Worm (Caenorhabditis elegans): ENCODE measurements around the gene pqn-91.

The pqn-91 gene

ce11 chrIV:15291607-15292006, at the start of gene pqn-91:
Gene pqn-91, plus strand, starts transcription at chrIV:15291907.
- no peak for TF ChIP-seq daf-8 (GFP tag; IDR thresholded peaks at IDR 0.05)
- peak; percentile 33 for TF ChIP-seq aha-1 (tag)

DNA sequence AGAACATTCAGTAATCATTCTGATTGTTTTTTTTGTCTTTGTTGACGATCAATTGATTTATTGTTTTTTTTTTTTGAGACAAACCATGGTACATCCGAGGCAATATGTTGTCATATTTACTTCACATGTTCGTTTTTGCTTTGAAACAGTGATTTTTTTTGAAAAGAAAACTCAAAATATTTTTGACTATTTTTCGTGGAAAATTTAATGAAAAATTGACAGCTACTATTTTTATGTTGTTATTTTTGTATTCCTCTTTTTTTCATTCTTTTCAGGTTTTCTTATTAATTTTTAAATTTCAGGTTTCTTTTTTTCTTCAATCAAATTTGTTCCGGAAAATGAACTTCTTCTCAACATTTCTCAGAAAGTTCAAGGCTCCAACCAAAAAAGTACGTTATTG, 46.1 kb upstream of the pqn-91 start, which contains the start of gene Y73F8A.36:
Gene Y73F8A.36, plus strand, starts transcription at position 301 of the 400 bp plus-strand sequence.
- TF ChIP-seq egl-27 (tag; optimal IDR thresholded peaks at IDR 0.05) (no peak), attf-4 (tag; optimal IDR thresholded peaks at IDR 0.05) (no peak), duxl-1 (tag; optimal IDR thresholded peaks at IDR 0.05; ENCODE audit: poor library complexity) (no peak), ceh-62 (tag; optimal IDR thresholded peaks at IDR 0.05) (no peak), daf-8 (GFP tag; IDR thresholded peaks at IDR 0.05) (no peak), daf-19 (GFP tag; conservative IDR thresholded peaks at IDR 0.05) (no peak), tag-97 (GFP tag; IDR thresholded peaks at IDR 0.05) (no peak), ceh-82 (tag; optimal IDR thresholded peaks at IDR 0.05) (no peak), lin-15B (tag; optimal IDR thresholded peaks at IDR 0.05) (no peak), spr-3 (GFP tag; optimal IDR thresholded peaks at IDR 0.05) (no peak), T26A8.4 (GFP tag; IDR thresholded peaks at IDR 0.05) (no peak), mes-2 (tag; optimal IDR thresholded peaks at IDR 0.05; ENCODE audit: poor library complexity, severe bottlenecking) (no peak), zag-1 (tag; optimal IDR thresholded peaks at IDR 0.05) (no peak), hlh-30 (tag; optimal IDR thresholded peaks at IDR 0.05; ENCODE audit: insufficient read depth) (no peak), sdz-12 (GFP tag; optimal IDR thresholded peaks at IDR 0.05) (no peak), nhr-10 (tag; optimal IDR thresholded peaks at IDR 0.05) (no peak), ceh-44 (GFP tag; IDR thresholded peaks at IDR 0.05) (no peak)

ce11 chrIV:15251075-15251474, 40.6 kb upstream of the pqn-91 start:
- no peak for TF ChIP-seq skn-1 (tag; optimal IDR thresholded peaks at IDR 0.05)
- peak in 1 of 2 experiments; percentile 94 for TF ChIP-seq unc-62 (GFP tag; optimal IDR thresholded peaks at IDR 0.05 in 1 of 2)
- TF ChIP-seq unc-62 (tag; optimal IDR thresholded peaks at IDR 0.05): no peak

DNA sequence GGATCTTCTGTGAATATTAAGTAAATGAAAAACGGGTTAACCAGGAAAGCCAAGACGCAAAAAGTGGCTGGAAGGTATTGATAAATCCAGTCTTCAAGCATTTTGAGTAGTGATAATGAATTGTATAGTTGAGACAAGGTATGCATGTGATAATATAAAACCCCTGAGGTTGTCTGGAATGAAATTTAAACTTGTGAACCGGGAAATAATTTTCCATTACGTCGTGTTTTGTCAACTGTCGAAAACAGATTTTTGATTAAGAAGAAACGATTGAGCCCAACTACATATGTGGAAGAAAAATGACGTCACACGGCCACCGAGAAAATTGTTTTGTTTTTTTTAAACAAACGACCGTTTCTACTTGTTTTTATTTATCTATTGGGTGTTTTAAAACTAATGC, 39.5 kb upstream of the pqn-91 start, which contains the start of gene srj-42:
Gene srj-42, minus strand, starts transcription at position 101 of the 400 bp plus-strand sequence.
- TF ChIP-seq hif-1 (tag; optimal IDR thresholded peaks at IDR 0.05): no peak
- no peak for TF ChIP-seq ZK546.5 (tag; optimal IDR thresholded peaks at IDR 0.05)
- TF ChIP-seq unc-39 (tag; optimal IDR thresholded peaks at IDR 0.05): no peak
- TF ChIP-seq Y5F2A.4 (GFP tag; optimal IDR thresholded peaks at IDR 0.05): no peak
- no peak for TF ChIP-seq tra-1 (GFP tag; IDR thresholded peaks at IDR 0.05)
- no peak for TF ChIP-seq mes-2 (tag; optimal IDR thresholded peaks at IDR 0.05; ENCODE audit: poor library complexity, severe bottlenecking)
- no peak for TF ChIP-seq lsy-2 (tag; optimal IDR thresholded peaks at IDR 0.05)
- no peak for TF ChIP-seq tag-97 (GFP tag; IDR thresholded peaks at IDR 0.05)
- TF ChIP-seq dmd-6 (GFP tag; IDR thresholded peaks at IDR 0.05): no peak
- TF ChIP-seq lin-39 (tag; optimal IDR thresholded peaks at IDR 0.05): no peak
- no peak for TF ChIP-seq spr-3 (GFP tag; optimal IDR thresholded peaks at IDR 0.05)
- TF ChIP-seq egl-43 (GFP tag; IDR thresholded peaks at IDR 0.05): no peak
- TF ChIP-seq mdt-29 (GFP tag; IDR thresholded peaks at IDR 0.05): no peak
- TF ChIP-seq zip-2 (tag; optimal IDR thresholded peaks at IDR 0.05): no peak

- TF ChIP-seq nhr-10 (tag; optimal IDR thresholded peaks at IDR 0.05): no peak
- TF ChIP-seq rbr-2 (tag; optimal IDR thresholded peaks at IDR 0.05): peak; percentile 6
- TF ChIP-seq ceh-62 (tag; optimal IDR thresholded peaks at IDR 0.05): no peak
- no peak for TF ChIP-seq dmd-9 (GFP tag; IDR thresholded peaks at IDR 0.05)
- TF ChIP-seq ceh-44 (GFP tag; IDR thresholded peaks at IDR 0.05): no peak
- TF ChIP-seq fkh-10 (GFP tag; optimal IDR thresholded peaks at IDR 0.05): peak; percentile 32
- TF ChIP-seq mdl-1 (tag; optimal IDR thresholded peaks at IDR 0.05): peak in 1 of 2 experiments; percentile 49
- TF ChIP-seq hlh-30 (tag; optimal IDR thresholded peaks at IDR 0.05; ENCODE audit: insufficient read depth): peak; percentile 67
- no peak for TF ChIP-seq ztf-11 (tag; optimal IDR thresholded peaks at IDR 0.05)
- TF ChIP-seq ctbp-1 (GFP tag; IDR thresholded peaks at IDR 0.05): no peak
These were observed 32.2 kb upstream of the pqn-91 start, which contains the start of gene Y73F8A.5 for ce11 chrIV:15259548-15259947. Gene Y73F8A.5, plus strand, starts transcription at chrIV:15259868.
